Worm (Caenorhabditis elegans) whole organism, L4/young adult: ENCODE data around the gene T14G11.1.

Experiments used
- W03F9.2 ChIP-seq: fragments of 150-350 bp; optimal IDR thresholded peaks from 2 replicates; lab custom pipeline; 2014; ENCODE audit warnings: missing biosample characterization, missing genetic modification characterization
- dao-5 ChIP-seq: sonication (generic microtip); optimal IDR thresholded peaks from 2 replicates; lab custom pipeline; 2016; ENCODE audit warnings: missing genotype, missing genetic modification characterization, moderate library complexity, missing compliant biosample characterization
- him-1 ChIP-seq: sonication (generic microtip); optimal IDR thresholded peaks from 2 replicates; lab custom pipeline; 2016; ENCODE audit warnings: missing genotype, missing genetic modification reagents, missing genetic modification characterization, missing compliant biosample characterization

DNA sequence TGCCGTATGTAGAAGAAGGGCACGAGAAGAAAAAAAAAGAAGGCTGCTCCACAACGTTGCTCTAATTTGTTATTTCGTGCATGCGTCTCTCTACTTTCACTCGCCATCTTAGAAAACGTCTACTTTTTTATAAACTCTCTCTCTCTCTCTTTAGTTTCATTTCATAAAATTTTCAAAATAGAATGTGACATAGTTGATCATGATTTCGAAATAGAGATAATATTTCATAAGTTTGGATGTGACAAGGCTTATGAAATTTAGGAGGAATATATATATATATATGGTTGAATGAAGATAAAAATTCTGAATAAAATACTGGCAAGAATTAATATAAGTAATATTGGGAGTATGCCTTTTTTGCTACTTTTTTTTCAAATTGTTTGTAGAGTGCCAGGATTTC is 47.7 kb upstream of the T14G11.1 start:
- TF ChIP-seq W03F9.2 (tag; lab: Kevin White, UChicago) (no peak), dao-5 (no peak), him-1 (tag; lab: Kevin White, UChicago) (no peak)
